Worm (Caenorhabditis elegans): ENCODE measurements around the gene fat-5.

The fat-5 gene

DNA sequence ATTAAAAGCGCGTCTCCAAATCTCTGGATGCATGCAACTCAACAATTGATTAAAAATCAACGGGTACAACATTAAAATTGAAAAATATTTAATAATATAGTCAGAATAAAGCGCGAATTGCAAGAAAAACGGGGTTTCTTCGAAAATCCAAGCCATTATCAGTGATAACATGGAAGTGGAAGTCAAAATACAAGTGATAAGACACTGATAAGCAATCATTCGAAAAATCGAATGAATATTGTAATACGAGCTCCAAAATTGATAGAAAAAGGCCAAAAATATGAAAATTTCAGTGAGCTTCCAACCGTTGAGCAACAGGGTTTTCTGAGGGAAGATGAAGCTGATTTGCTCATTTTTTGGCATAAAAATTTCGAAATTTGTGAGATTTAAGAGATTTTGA is 30.5 kb upstream of the fat-5 start:
- TF ChIP-seq F23B12.7 (tag; optimal IDR thresholded peaks at IDR 0.05; ENCODE audit: insufficient read depth): no peak
- TF ChIP-seq dox-1 (GFP tag; IDR thresholded peaks at IDR 0.05): no peak
- no peak for TF ChIP-seq ztf-26 (tag; optimal IDR thresholded peaks at IDR 0.05)
- TF ChIP-seq B0019.2 (GFP tag; conservative IDR thresholded peaks at IDR 0.05): no peak
- TF ChIP-seq mes-4 (tag; optimal IDR thresholded peaks at IDR 0.05): no peak
- TF ChIP-seq nhr-90 (tag; optimal IDR thresholded peaks at IDR 0.05): no peak
- TF ChIP-seq hlh-12 (tag; optimal IDR thresholded peaks at IDR 0.05): no peak
- TF ChIP-seq pha-4 (tag; optimal IDR thresholded peaks at IDR 0.05): no peak
- no peak for TF ChIP-seq mel-28 (tag; optimal IDR thresholded peaks at IDR 0.05; ENCODE audit: borderline replicate concordance)
- no peak for TF ChIP-seq let-526 (GFP tag; IDR thresholded peaks at IDR 0.05)
- no peak for TF ChIP-seq F33H1.4 (GFP tag; IDR thresholded peaks at IDR 0.05)
- no peak for TF ChIP-seq F57A8.1 (GFP tag; optimal IDR thresholded peaks at IDR 0.05)
- no peak for TF ChIP-seq ztf-3 (GFP tag; optimal IDR thresholded peaks at IDR 0.05)
- no peak for TF ChIP-seq Y95B8A.8 (GFP tag; IDR thresholded peaks at IDR 0.05)
- no peak for TF ChIP-seq T07F8.4 (tag; optimal IDR thresholded peaks at IDR 0.05)
- no peak for TF ChIP-seq egl-44 (GFP tag; IDR thresholded peaks at IDR 0.05)
- TF ChIP-seq Y53G8AR.9 (GFP tag; conservative IDR thresholded peaks at IDR 0.05): no peak
- no peak for TF ChIP-seq nfya-1 (tag; optimal IDR thresholded peaks at IDR 0.05; ENCODE audit: borderline replicate concordance, insufficient read depth)
- TF ChIP-seq nfyb-1 (GFP tag; IDR thresholded peaks at IDR 0.05): no peak
- no peak for TF ChIP-seq hmg-20 (GFP tag; IDR thresholded peaks at IDR 0.05)

ce11 chrV:17695802-17696201 is 29.0 kb upstream of the fat-5 start, which contains the start of gene Y26G10.1:
Gene Y26G10.1, minus strand, starts transcription at chrV:17695902.
- TF ChIP-seq T07F8.4 (tag; optimal IDR thresholded peaks at IDR 0.05) (no peak), rpc-1 (optimal IDR thresholded peaks at IDR 0.05) (no peak), rpc-1 (tag; optimal IDR thresholded peaks at IDR 0.05) (no peak), tbx-9 (tag; optimal IDR thresholded peaks at IDR 0.05; ENCODE audit: borderline replicate concordance) (no peak)

DNA sequence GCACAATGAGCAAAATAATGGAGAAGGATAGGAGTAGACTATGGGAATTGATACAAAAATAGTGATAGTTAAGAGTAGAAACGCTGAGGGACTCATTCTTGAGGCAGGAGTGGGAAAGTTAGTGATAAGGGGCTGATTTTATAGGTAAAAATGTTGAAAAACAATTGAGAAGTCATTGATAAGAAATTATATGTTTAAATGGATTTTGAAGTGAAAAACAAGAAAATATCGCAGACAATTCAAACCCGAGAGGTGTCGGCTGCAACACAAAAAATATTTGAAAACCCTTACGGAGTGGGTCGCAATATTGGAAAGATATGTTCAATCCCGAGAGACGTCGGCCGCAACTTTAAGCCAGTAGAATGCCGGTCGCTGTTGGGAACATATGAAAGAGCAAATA is 28.1 kb upstream of the fat-5 start, which contains the start of gene spp-29:
spp-29 (minus strand) TSS at position 101 of the 400 bp plus-strand sequence.
- no peak for TF ChIP-seq dox-1 (GFP tag; IDR thresholded peaks at IDR 0.05)
- TF ChIP-seq F33H1.4 (GFP tag; IDR thresholded peaks at IDR 0.05): no peak
- no peak for TF ChIP-seq Y53G8AR.9 (GFP tag; conservative IDR thresholded peaks at IDR 0.05)
- TF ChIP-seq zfh-2 (GFP tag; conservative IDR thresholded peaks at IDR 0.05): no peak
- TF ChIP-seq let-526 (GFP tag; IDR thresholded peaks at IDR 0.05): no peak
- no peak for TF ChIP-seq C17E4.6 (GFP tag; IDR thresholded peaks at IDR 0.05)
- no peak for TF ChIP-seq F52B5.7 (tag; optimal IDR thresholded peaks at IDR 0.05)
- no peak for TF ChIP-seq nhr-90 (tag; optimal IDR thresholded peaks at IDR 0.05)
- no peak for TF ChIP-seq hrde-1 (tag; optimal IDR thresholded peaks at IDR 0.05; ENCODE audit: borderline replicate concordance)
- TF ChIP-seq ztf-18 (tag; optimal IDR thresholded peaks at IDR 0.05): no peak

- TF ChIP-seq F22D6.2 (tag; optimal IDR thresholded peaks at IDR 0.05) (no peak), sdz-38 (tag; optimal IDR thresholded peaks at IDR 0.05) (no peak), nfya-1 (tag; optimal IDR thresholded peaks at IDR 0.05; ENCODE audit: borderline replicate concordance, insufficient read depth) (no peak), dox-1 (GFP tag; IDR thresholded peaks at IDR 0.05) (no peak), snpc-1.1 (tag; optimal IDR thresholded peaks at IDR 0.05; ENCODE audit: insufficient read depth) (no peak), akir-1 (GFP tag; optimal IDR thresholded peaks at IDR 0.05) (no peak), unc-62 (GFP tag; optimal IDR thresholded peaks at IDR 0.05) (no peak), F37B4.10 (GFP tag; IDR thresholded peaks at IDR 0.05) (no peak), snpc-1.3 (tag; optimal IDR thresholded peaks at IDR 0.05; ENCODE audit: insufficient read depth) (no peak), rec-8 (tag; optimal IDR thresholded peaks at IDR 0.05) (no peak), let-526 (GFP tag; IDR thresholded peaks at IDR 0.05) (no peak), ceh-58 (GFP tag; IDR thresholded peaks at IDR 0.05) (no peak), athp-1 (tag; optimal IDR thresholded peaks at IDR 0.05) (no peak), gei-17 (GFP tag; optimal IDR thresholded peaks at IDR 0.05) (no peak), aptf-2 (GFP tag; conservative IDR thresholded peaks at IDR 0.05) (no peak), Y67H2A.10 (GFP tag; conservative IDR thresholded peaks at IDR 0.05) (no peak), zfh-2 (GFP tag; conservative IDR thresholded peaks at IDR 0.05) (no peak), somi-1 (GFP tag; optimal IDR thresholded peaks at IDR 0.05) (no peak), hlh-26 (GFP tag; conservative IDR thresholded peaks at IDR 0.05) (no peak)
Observed at ce11 chrV:17699097-17699496, 25.7 kb upstream of the fat-5 start, which contains the start of gene Y26G10.4. Gene Y26G10.4, minus strand, starts transcription at chrV:17699197.
